Fruit fly (Drosophila melanogaster): ENCODE results near the gene Iml1.
A peak's percentile ranks its signal among the peaks of the same experiment; 100 is the strongest.

Gene Iml1

dm6 chr3L:1546349-1547116 is 12.7 kb upstream of the Iml1 start (continued):
- no peak for TF ChIP-seq Dfd (GFP tag; optimal IDR thresholded peaks at IDR 0.05)
- TF ChIP-seq luna (GFP tag; optimal IDR thresholded peaks at IDR 0.05): no peak
- no peak for TF ChIP-seq CG12391 (tag; optimal IDR thresholded peaks at IDR 0.05)
- TF ChIP-seq pros (GFP tag; optimal IDR thresholded peaks at IDR 0.05): peak; percentile 79
- no peak for TF ChIP-seq CG10209 (GFP tag; optimal IDR thresholded peaks at IDR 0.05)
- TF ChIP-seq CG7372 (GFP tag; IDR thresholded peaks at IDR 0.05): no peak
- peak; percentile 82 to 86 for TF ChIP-seq Trl (optimal IDR thresholded peaks at IDR 0.05)
- TF ChIP-seq Trl (GFP tag; optimal IDR thresholded peaks at IDR 0.05): peak; percentile 17
- peak; percentile 18 for TF ChIP-seq CG6813 (GFP tag; optimal IDR thresholded peaks at IDR 0.05)
- no peak for TF ChIP-seq CG11696 (GFP tag; IDR thresholded peaks at IDR 0.05)
- no peak for TF ChIP-seq tll (GFP tag; optimal IDR thresholded peaks at IDR 0.05)
- TF ChIP-seq CG1024 (GFP tag; IDR thresholded peaks at IDR 0.05): no peak
- no peak for TF ChIP-seq danr (GFP tag; IDR thresholded peaks at IDR 0.05)
- no peak for TF ChIP-seq fd102C (GFP tag; optimal IDR thresholded peaks at IDR 0.05)
- TF ChIP-seq CrebB (tag; optimal IDR thresholded peaks at IDR 0.05): peak; percentile 15
- no peak for TF ChIP-seq NC2α (GFP tag; optimal IDR thresholded peaks at IDR 0.05)
- TF ChIP-seq lov (optimal IDR thresholded peaks at IDR 0.05): no peak
- TF ChIP-seq lov (GFP tag; IDR thresholded peaks at IDR 0.05): no peak
- TF ChIP-seq Xbp1 (GFP tag; optimal IDR thresholded peaks at IDR 0.05): peak; percentile 80
- no peak for TF ChIP-seq CG10431 (GFP tag; optimal IDR thresholded peaks at IDR 0.05)
- TF ChIP-seq Hr3 (GFP tag; optimal IDR thresholded peaks at IDR 0.05): no peak
- TF ChIP-seq CG9727 (GFP tag; optimal IDR thresholded peaks at IDR 0.05): peak; percentile 47
- TF ChIP-seq sug (tag; optimal IDR thresholded peaks at IDR 0.05): peak; percentile 5
- peak; percentile 95 for TF ChIP-seq p53 (GFP tag; optimal IDR thresholded peaks at IDR 0.05)
- TF ChIP-seq zen2 (GFP tag; IDR thresholded peaks at IDR 0.05; ENCODE audit: partially characterized antibody): peak; percentile 63; the same call in 1 of the 3 replicates
- TF ChIP-seq Blimp-1 (GFP tag; optimal IDR thresholded peaks at IDR 0.05): peak; percentile 19
- TF ChIP-seq sd (tag; optimal IDR thresholded peaks at IDR 0.05): peak; percentile 6
- TF ChIP-seq dan (GFP tag; IDR thresholded peaks at IDR 0.05): no peak
- no peak for TF ChIP-seq CG15011 (GFP tag; optimal IDR thresholded peaks at IDR 0.05)
- no peak for TF ChIP-seq CG8359 (GFP tag; optimal IDR thresholded peaks at IDR 0.05; ENCODE audit: borderline replicate concordance)
- TF ChIP-seq CHES-1-like (GFP tag; optimal IDR thresholded peaks at IDR 0.05): peak; percentile 29
- peak; percentile 76 for TF ChIP-seq cwo (GFP tag; optimal IDR thresholded peaks at IDR 0.05)
- TF ChIP-seq CG4707 (GFP tag; optimal IDR thresholded peaks at IDR 0.05): peak; percentile 13
- peak; percentile 5 for TF ChIP-seq CG12071 (GFP tag; optimal IDR thresholded peaks at IDR 0.05)
- no peak for TF ChIP-seq CkIIα-i1 (GFP tag; IDR thresholded peaks at IDR 0.05)
- TF ChIP-seq Bdp1 (GFP tag; optimal IDR thresholded peaks at IDR 0.05): no peak
- TF ChIP-seq ci (GFP tag; IDR thresholded peaks at IDR 0.05): peak; percentile 36; the same call in 1 of the 3 replicates
- no peak for TF ChIP-seq CG12744 (GFP tag; optimal IDR thresholded peaks at IDR 0.05)
- no peak for TF ChIP-seq CG31441 (GFP tag; IDR thresholded peaks at IDR 0.05)
- TF ChIP-seq her (GFP tag; optimal IDR thresholded peaks at IDR 0.05): no peak
- TF ChIP-seq pan (optimal IDR thresholded peaks at IDR 0.05): no peak
- TF ChIP-seq pan (GFP tag; optimal IDR thresholded peaks at IDR 0.05 in 1 of 2, IDR thresholded peaks at IDR 0.05 in 1 of 2): no peak
- TF ChIP-seq run (tag; optimal IDR thresholded peaks at IDR 0.05): no peak
- peak; percentile 98 for TF ChIP-seq onecut (GFP tag; IDR thresholded peaks at IDR 0.05)
- no peak for TF ChIP-seq tx (GFP tag; optimal IDR thresholded peaks at IDR 0.05)
- TF ChIP-seq GATAe (GFP tag; conservative IDR thresholded peaks at IDR 0.05): no peak; the same call in 1 of the 2 replicates
- peak; percentile 10 for TF ChIP-seq schlank (tag; optimal IDR thresholded peaks at IDR 0.05)
- no peak for TF ChIP-seq wor (GFP tag; IDR thresholded peaks at IDR 0.05)
- TF ChIP-seq bigmax (GFP tag; optimal IDR thresholded peaks at IDR 0.05): no peak
- peak; percentile 35 for TF ChIP-seq YL-1 (GFP tag; optimal IDR thresholded peaks at IDR 0.05)

Measured in whole organism, embryonic.